Worm (Caenorhabditis elegans) whole organism, L2 larva: Measurements from ENCODE around the gene C55A1.7.
A peak's percentile ranks its signal among the peaks of the same experiment; 100 is the strongest.

Experiments used
- F13H6.1 ChIP-seq: sonication (generic microtip); optimal IDR thresholded peaks from 2 replicates; lab custom pipeline; 2016; ENCODE audit warnings: missing genetic modification characterization, missing compliant biosample characterization
- blmp-1 ChIP-seq: sonication (generic microtip); optimal IDR thresholded peaks from 2 replicates; lab custom pipeline; 2017; ENCODE audit warnings: missing genetic modification characterization, mild to moderate bottlenecking, missing compliant biosample characterization, antibody characterized with exemption, moderate library complexity; ENCODE audit not compliant: insufficient read depth
- egl-27 ChIP-seq: sonication (generic microtip); optimal IDR thresholded peaks from 3 replicates; lab custom pipeline; 2017; ENCODE audit warnings: missing biosample characterization, missing genetic modification reagents, missing genetic modification characterization
- unc-39 ChIP-seq: fragments of 150-350 bp; optimal IDR thresholded peaks from 2 replicates; lab custom pipeline; 2014; ENCODE audit warnings: missing biosample characterization, missing genetic modification characterization

- TF ChIP-seq egl-27 (tag; lab: Kevin White, UChicago), result peak; percentile 19
- TF ChIP-seq blmp-1 (tag; lab: Kevin White, UChicago), result peak; percentile 77
- TF ChIP-seq F13H6.1 (tag; lab: Kevin White, UChicago), result no peak
- TF ChIP-seq unc-39 (tag; lab: Kevin White, UChicago), result no peak
Measured at ce11 chrV:15661003-15661402, 13.6 kb upstream of the C55A1.7 start.
